Worm (Caenorhabditis elegans) whole organism, L4 larva: ENCODE data around the gene W04D2.4.

Source experiments
- T26A8.4 ChIP-seq: fragments of 200-800 bp; sonication (Bioruptor generic); IDR thresholded peaks from 2 replicates; pipeline ENCODE4 v1.3.6; 2022; ENCODE audit warnings: missing genetic modification characterization, missing compliant biosample characterization
- Y5F2A.4 ChIP-seq: fragments of 200-800 bp; sonication (Bioruptor generic); optimal IDR thresholded peaks from 2 replicates; lab custom pipeline; 2018; ENCODE audit warnings: mild to moderate bottlenecking, missing genetic modification characterization, missing compliant biosample characterization
- aly-2 ChIP-seq: sonication (generic microtip); optimal IDR thresholded peaks from 2 replicates; lab custom pipeline; 2018; ENCODE audit warnings: missing biosample characterization, missing genetic modification characterization
- ama-1 ChIP-seq: fragments of 150-350 bp; optimal IDR thresholded peaks from 2 replicates; lab custom pipeline; 2014; ENCODE audit warnings: inconsistent platforms, mixed read lengths
- ces-1 ChIP-seq: fragments of 150-350 bp; sonication (generic microtip); optimal IDR thresholded peaks from 4 replicates; lab custom pipeline; 2014; ENCODE audit warnings: missing biosample characterization, missing genetic modification reagents, missing genetic modification characterization
- dve-1 ChIP-seq: sonication (generic microtip); optimal IDR thresholded peaks from 2 replicates; lab custom pipeline; 2017; ENCODE audit warnings: antibody characterized with exemption, mild to moderate bottlenecking, missing genetic modification characterization, missing compliant biosample characterization; ENCODE audit not compliant: insufficient read depth
- lin-13 ChIP-seq: fragments of 150-350 bp; optimal IDR thresholded peaks from 2 replicates; lab custom pipeline; 2014; ENCODE audit warnings: missing biosample characterization, missing genetic modification reagents, missing genetic modification characterization
- lin-15B ChIP-seq: fragments of 150-350 bp; sonication (generic microtip); optimal IDR thresholded peaks from 3 replicates; lab custom pipeline; 2014; ENCODE audit warnings: missing biosample characterization, missing genetic modification characterization
- mdl-1 ChIP-seq, 2 experiments: fragments of 150-350 bp in 1 of 2; sonication (generic microtip) in 1 of 2; optimal IDR thresholded peaks; 2 replicates each; lab custom pipeline; 2014 to 2017; ENCODE audit warnings: missing biosample characterization in 2 of 2, missing genetic modification characterization in 2 of 2
- nhr-237 ChIP-seq: sonication (generic microtip); optimal IDR thresholded peaks from 2 replicates; lab custom pipeline; 2017; ENCODE audit warnings: missing biosample characterization, missing genetic modification characterization
- pha-4 ChIP-seq, 2 experiments: fragments of 150-350 bp in 1 of 2; fragments of 200-800 bp in 1 of 2; sonication (Bioruptor generic) in 1 of 2; IDR thresholded peaks in 1 of 2; optimal IDR thresholded peaks in 1 of 2; 2 replicates each; pipeline versions ENCODE4 v1.3.6 to Lab custom; 2014 to 2022; ENCODE audit warnings: missing genetic modification characterization in 2 of 2, missing genetic modification reagents in 2 of 2, missing biosample characterization in 1 of 2, missing compliant biosample characterization in 1 of 2
- zag-1 ChIP-seq: fragments of 150-350 bp; optimal IDR thresholded peaks from 2 replicates; lab custom pipeline; 2014; ENCODE audit warnings: missing biosample characterization, missing genetic modification characterization
- ztf-11 ChIP-seq: fragments of 150-350 bp; optimal IDR thresholded peaks from 2 replicates; lab custom pipeline; 2014; ENCODE audit warnings: missing biosample characterization, missing genetic modification characterization

DNA sequence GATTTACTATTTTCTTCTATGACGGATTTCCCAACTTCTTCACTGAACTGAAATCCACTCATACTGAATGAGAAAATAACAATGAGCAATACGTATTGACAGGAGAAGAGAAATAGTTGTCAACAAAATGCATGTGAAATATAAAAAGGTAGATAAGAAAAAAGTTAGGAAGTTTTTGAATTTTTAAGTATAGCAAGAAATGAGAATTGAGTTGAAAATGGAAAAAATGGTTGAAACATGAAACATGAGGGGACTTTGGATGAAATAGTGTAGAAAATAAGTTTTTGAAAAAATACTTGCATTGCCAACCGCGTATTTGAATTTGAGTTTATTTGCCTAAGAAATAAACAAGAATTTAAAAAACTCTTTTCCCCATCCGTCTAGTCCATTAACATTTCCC is 50.7 kb downstream of the W04D2.4 start, which contains the start of the genes pals-38 and C54D10.9:
- TF ChIP-seq ztf-11 (tag; lab: Kevin White, UChicago), result no peak
- no peak for TF ChIP-seq pha-4 (GFP tag; IDR thresholded peaks at IDR 0.05; lab: Robert Waterston, UW)
- TF ChIP-seq pha-4 (tag; optimal IDR thresholded peaks at IDR 0.05; lab: Kevin White, UChicago), result no peak
- no peak for TF ChIP-seq lin-15B
- no peak for TF ChIP-seq T26A8.4 (GFP tag; lab: Robert Waterston, UW)
- TF ChIP-seq dve-1 (tag; lab: Kevin White, UChicago), result no peak
- TF ChIP-seq lin-13 (GFP tag; lab: Kevin White, UChicago), result no peak
- no peak for TF ChIP-seq mdl-1 (tag; optimal IDR thresholded peaks at IDR 0.05; lab: Kevin White, UChicago)
- TF ChIP-seq Y5F2A.4, result no peak
- TF ChIP-seq ama-1 (lab: Kevin White, UChicago), result no peak
- TF ChIP-seq nhr-237 (tag; lab: Kevin White, UChicago), result no peak
- no peak for TF ChIP-seq zag-1 (tag; lab: Kevin White, UChicago)
- no peak for TF ChIP-seq ces-1 (GFP tag; lab: Kevin White, UChicago)
- TF ChIP-seq aly-2 (tag; lab: Kevin White, UChicago), result no peak
